Worm (Caenorhabditis elegans): ENCODE data around the gene fbxb-96.

fbxb-96 gene

ce11 chrII:1818300-1818699 is 31.9 kb downstream of the fbxb-96 start, which contains the start of gene fbxb-10:
TSS of gene fbxb-10 (minus strand) at chrII:1818400.
- no peak for TF ChIP-seq unc-62 (GFP tag; optimal IDR thresholded peaks at IDR 0.05)

- no peak for TF ChIP-seq unc-62 (GFP tag; optimal IDR thresholded peaks at IDR 0.05)
Observed at ce11 chrII:1816053-1816452, 34.1 kb downstream of the fbxb-96 start.

- TF ChIP-seq unc-62 (GFP tag; optimal IDR thresholded peaks at IDR 0.05) = no peak
Observed at ce11 chrII:1808217-1808616, 42.0 kb downstream of the fbxb-96 start, which contains the start of gene C08F1.8. TSS of gene C08F1.8 (minus strand) at chrII:1808317.

- no peak for TF ChIP-seq unc-62 (GFP tag; optimal IDR thresholded peaks at IDR 0.05)
Observed at ce11 chrII:1806358-1806757, 43.8 kb downstream of the fbxb-96 start, which contains the start of gene C08F1.12. TSS of gene C08F1.12 (minus strand) at chrII:1806458.
